Worm (Caenorhabditis elegans) whole organism, young adult: ENCODE results near the gene T10F2.2.

Source experiments
- B0261.1 ChIP-seq: sonication (generic microtip); optimal IDR thresholded peaks from 2 replicates; lab custom pipeline; 2016; ENCODE audit warnings: mild to moderate bottlenecking, missing genetic modification characterization, moderate library complexity, missing compliant biosample characterization
- F10E7.11 ChIP-seq: sonication (generic microtip); optimal IDR thresholded peaks from 2 replicates; lab custom pipeline; 2017; ENCODE audit warnings: mild to moderate bottlenecking, missing genetic modification characterization, moderate library complexity, missing compliant biosample characterization
- F52B5.7 ChIP-seq: sonication (generic microtip); optimal IDR thresholded peaks from 2 replicates; lab custom pipeline; 2016; ENCODE audit warnings: mild to moderate bottlenecking, missing genetic modification characterization, missing compliant biosample characterization
- K11D2.4 ChIP-seq: fragments of 200-800 bp; sonication (Bioruptor generic); IDR thresholded peaks from 2 replicates; pipeline ENCODE4 v1.3.6; 2022; ENCODE audit warnings: missing genetic modification reagents, missing genetic modification characterization, missing compliant biosample characterization
- T26A5.8 ChIP-seq: sonication (generic microtip); optimal IDR thresholded peaks from 2 replicates; lab custom pipeline; 2016; ENCODE audit warnings: missing genetic modification characterization, missing compliant biosample characterization
- Y53F4B.3 ChIP-seq: fragments of 200-800 bp; sonication (Bioruptor generic); IDR thresholded peaks from 2 replicates; pipeline ENCODE4 v1.3.6; 2022; ENCODE audit warnings: missing genetic modification reagents, missing genetic modification characterization, missing compliant biosample characterization
- ZK185.1 ChIP-seq: sonication (generic microtip); optimal IDR thresholded peaks from 2 replicates; lab custom pipeline; 2016; ENCODE audit warnings: mild to moderate bottlenecking, missing genetic modification characterization, missing compliant biosample characterization; ENCODE audit not compliant: poor library complexity, severe bottlenecking
- ama-1 ChIP-seq, 3 experiments: fragments of 150-350 bp in 1 of 3; sonication (generic microtip) in 2 of 3; optimal IDR thresholded peaks; 2 replicates each; lab custom pipeline; 2014 to 2018; ENCODE audit warnings: missing biosample characterization in 2 of 3, missing genetic modification characterization in 2 of 3, missing genetic modification reagents in 2 of 3
- aptf-2 ChIP-seq: fragments of 200-800 bp; sonication (Bioruptor generic); conservative IDR thresholded peaks from 2 replicates; pipeline ENCODE4 v1.3.6; 2022; ENCODE audit warnings: missing genetic modification reagents, missing genetic modification characterization, missing compliant biosample characterization
- aptf-3 ChIP-seq: fragments of 200-800 bp; sonication (Bioruptor generic); IDR thresholded peaks from 2 replicates; pipeline ENCODE4 v1.3.6; 2022; ENCODE audit warnings: missing genetic modification characterization, missing compliant biosample characterization
- atf-7 ChIP-seq: sonication (generic microtip); optimal IDR thresholded peaks from 2 replicates; lab custom pipeline; 2017; ENCODE audit warnings: mild to moderate bottlenecking, missing genetic modification characterization, missing compliant biosample characterization
- attf-6 ChIP-seq: fragments of 200-800 bp; sonication (Bioruptor generic); IDR thresholded peaks from 2 replicates; pipeline ENCODE4 v1.3.6; 2022; ENCODE audit warnings: missing genetic modification reagents, missing genetic modification characterization, missing compliant biosample characterization
- bed-2 ChIP-seq: fragments of 200-800 bp; sonication (Bioruptor generic); IDR thresholded peaks from 2 replicates; pipeline ENCODE4 v1.3.6; 2022; ENCODE audit warnings: missing genetic modification reagents, missing genetic modification characterization, missing compliant biosample characterization
- cebp-2 ChIP-seq: fragments of 200-800 bp; sonication (Bioruptor generic); IDR thresholded peaks from 2 replicates; pipeline ENCODE4 v1.3.6; 2022; ENCODE audit warnings: missing genetic modification characterization, missing compliant biosample characterization
- ceh-40 ChIP-seq: fragments of 200-800 bp; sonication (Bioruptor generic); IDR thresholded peaks from 2 replicates; pipeline ENCODE4 v1.3.6; 2022; ENCODE audit warnings: missing genetic modification characterization, missing compliant biosample characterization
- ceh-79 ChIP-seq: sonication (generic microtip); optimal IDR thresholded peaks from 2 replicates; lab custom pipeline; 2017; ENCODE audit warnings: mild to moderate bottlenecking, missing genetic modification characterization, missing compliant biosample characterization
- ceh-91 ChIP-seq: fragments of 200-800 bp; sonication (Bioruptor generic); IDR thresholded peaks from 2 replicates; pipeline ENCODE4 v1.3.6; 2022; ENCODE audit warnings: missing genetic modification reagents, missing genetic modification characterization, missing compliant biosample characterization
- dox-1 ChIP-seq: fragments of 200-800 bp; sonication (Bioruptor generic); IDR thresholded peaks from 2 replicates; pipeline ENCODE4 v1.3.6; 2022; ENCODE audit warnings: missing genetic modification reagents, missing genetic modification characterization, missing compliant biosample characterization
- dpff-1 ChIP-seq: sonication (generic microtip); optimal IDR thresholded peaks from 2 replicates; lab custom pipeline; 2017; ENCODE audit warnings: mild to moderate bottlenecking, missing genetic modification characterization, missing compliant biosample characterization
- efl-1 ChIP-seq: fragments of 150-350 bp; optimal IDR thresholded peaks from 2 replicates; lab custom pipeline; 2014; ENCODE audit warnings: missing biosample characterization, missing genetic modification reagents, missing genetic modification characterization
- ets-4 ChIP-seq: fragments of 200-800 bp; sonication (Bioruptor generic); optimal IDR thresholded peaks from 2 replicates; lab custom pipeline; 2018; ENCODE audit warnings: mild to moderate bottlenecking, missing genetic modification characterization, missing compliant biosample characterization
- gei-17 ChIP-seq: fragments of 200-800 bp; sonication (Bioruptor generic); optimal IDR thresholded peaks from 2 replicates; lab custom pipeline; 2018; ENCODE audit warnings: mild to moderate bottlenecking, missing genetic modification characterization, missing compliant biosample characterization
- hlh-12 ChIP-seq: sonication (generic microtip); optimal IDR thresholded peaks from 2 replicates; lab custom pipeline; 2016; ENCODE audit warnings: missing genetic modification characterization, missing compliant biosample characterization
- hmg-1.2 ChIP-seq: fragments of 200-800 bp; sonication (Bioruptor generic); IDR thresholded peaks from 2 replicates; pipeline ENCODE4 v1.3.6; 2022; ENCODE audit warnings: missing genetic modification reagents, missing genetic modification characterization, missing compliant biosample characterization
- let-607 ChIP-seq, 2 experiments: fragments of 200-800 bp in 1 of 2; sonication (Bioruptor generic) in 1 of 2; sonication (generic microtip) in 1 of 2; optimal IDR thresholded peaks; 2 replicates each; lab custom pipeline; 2016 to 2018; ENCODE audit warnings: mild to moderate bottlenecking in 2 of 2, missing compliant biosample characterization in 2 of 2, missing genetic modification characterization in 2 of 2, moderate library complexity in 2 of 2, missing genotype in 1 of 2
- lin-26 ChIP-seq: fragments of 200-800 bp; sonication (Bioruptor generic); IDR thresholded peaks from 2 replicates; pipeline ENCODE4 v1.3.6; 2022; ENCODE audit warnings: missing genetic modification reagents, missing genetic modification characterization, missing compliant biosample characterization
- lin-54 ChIP-seq: fragments of 200-800 bp; sonication (Bioruptor generic); optimal IDR thresholded peaks from 2 replicates; lab custom pipeline; 2018; ENCODE audit warnings: mild to moderate bottlenecking, missing genetic modification characterization, missing compliant biosample characterization
- lsy-27 ChIP-seq: sonication (generic microtip); optimal IDR thresholded peaks from 2 replicates; lab custom pipeline; 2017; ENCODE audit warnings: missing genetic modification characterization, mild to moderate bottlenecking, missing compliant biosample characterization, antibody characterized with exemption, missing genotype, borderline replicate concordance; ENCODE audit not compliant: insufficient read depth
- madf-10 ChIP-seq: sonication (generic microtip); optimal IDR thresholded peaks from 2 replicates; lab custom pipeline; 2016; ENCODE audit warnings: mild to moderate bottlenecking, missing genetic modification characterization, missing compliant biosample characterization
- mcd-1 ChIP-seq: fragments of 200-800 bp; sonication (Bioruptor generic); IDR thresholded peaks from 2 replicates; pipeline ENCODE4 v1.3.6; 2022; ENCODE audit warnings: missing genetic modification reagents, missing genetic modification characterization, missing compliant biosample characterization
- mes-4 ChIP-seq: sonication (generic microtip); optimal IDR thresholded peaks from 2 replicates; lab custom pipeline; 2016; ENCODE audit warnings: missing genotype, missing genetic modification characterization, missing compliant biosample characterization
- nhr-27 ChIP-seq: fragments of 200-800 bp; sonication (Bioruptor generic); optimal IDR thresholded peaks from 2 replicates; lab custom pipeline; 2018; ENCODE audit warnings: mild to moderate bottlenecking, missing genetic modification characterization, moderate library complexity, missing compliant biosample characterization
- rec-8 ChIP-seq, 2 experiments: sonication (generic microtip); optimal IDR thresholded peaks; 2 replicates each; lab custom pipeline; 2016; ENCODE audit warnings: mild to moderate bottlenecking in 2 of 2, missing genetic modification characterization in 2 of 2, missing genetic modification reagents in 2 of 2, missing genotype in 2 of 2, missing biosample characterization in 1 of 2, missing compliant biosample characterization in 1 of 2, moderate library complexity in 1 of 2
- sea-2 ChIP-seq: fragments of 200-800 bp; sonication (Bioruptor generic); IDR thresholded peaks from 2 replicates; pipeline ENCODE4 v1.3.6; 2022; ENCODE audit warnings: missing genetic modification characterization, missing compliant biosample characterization
- snpc-1.1 ChIP-seq: sonication (generic microtip); optimal IDR thresholded peaks from 2 replicates; lab custom pipeline; 2017; ENCODE audit warnings: missing genetic modification characterization, mild to moderate bottlenecking, missing compliant biosample characterization, antibody characterized with exemption, moderate library complexity, missing genotype, missing genetic modification reagents; ENCODE audit not compliant: insufficient read depth
- snpc-3.4 ChIP-seq: sonication (generic microtip); optimal IDR thresholded peaks from 2 replicates; lab custom pipeline; 2017; ENCODE audit warnings: missing genetic modification characterization, mild to moderate bottlenecking, missing compliant biosample characterization, antibody characterized with exemption, moderate library complexity, missing genotype, missing genetic modification reagents
- zim-3 ChIP-seq: sonication (generic microtip); optimal IDR thresholded peaks from 2 replicates; lab custom pipeline; 2017; ENCODE audit warnings: mild to moderate bottlenecking, missing genetic modification characterization, moderate library complexity, missing compliant biosample characterization
- ztf-26 ChIP-seq: sonication (generic microtip); optimal IDR thresholded peaks from 2 replicates; lab custom pipeline; 2017; ENCODE audit warnings: missing genetic modification characterization, missing compliant biosample characterization
- ztf-3 ChIP-seq: fragments of 200-800 bp; sonication (Bioruptor generic); optimal IDR thresholded peaks from 2 replicates; lab custom pipeline; 2018; ENCODE audit warnings: mild to moderate bottlenecking, missing genetic modification characterization, missing compliant biosample characterization
- ztf-6 ChIP-seq: fragments of 200-800 bp; sonication (Bioruptor generic); IDR thresholded peaks from 2 replicates; pipeline ENCODE4 v1.3.6; 2022; ENCODE audit warnings: missing genetic modification reagents, missing genetic modification characterization, missing compliant biosample characterization

T10F2.2 gene

ce11 chrIII:5196298-5197045, 31.4 kb upstream of the T10F2.2 start (continued):
- TF ChIP-seq ztf-3 (GFP tag; lab: Kevin White, UChicago): no peak
- TF ChIP-seq ets-4 (GFP tag; lab: Kevin White, UChicago): no peak
- TF ChIP-seq B0261.1 (tag; lab: Kevin White, UChicago): no peak
- no peak for TF ChIP-seq ama-1 (optimal IDR thresholded peaks at IDR 0.05; lab: Kevin White, UChicago)
- TF ChIP-seq ama-1 (GFP tag; optimal IDR thresholded peaks at IDR 0.05; lab: Kevin White, UChicago): peak in 1 of 2 experiments; percentile 4
- no peak for TF ChIP-seq ztf-26 (tag; lab: Kevin White, UChicago)

ce11 chrIII:5195690-5196089, 30.6 kb upstream of the T10F2.2 start, which contains the start of gene moc-6:
TSS of gene moc-6 (plus strand) at chrIII:5195990.
- TF ChIP-seq ceh-91 (GFP tag; lab: Robert Waterston, UW): no peak
- no peak for TF ChIP-seq Y53F4B.3 (GFP tag; lab: Robert Waterston, UW)
- no peak for TF ChIP-seq lsy-27 (tag; lab: Kevin White, UChicago)
- TF ChIP-seq madf-10 (tag; lab: Kevin White, UChicago): no peak
- no peak for TF ChIP-seq bed-2
- no peak for TF ChIP-seq F10E7.11 (tag; lab: Kevin White, UChicago)
- TF ChIP-seq dox-1 (GFP tag; lab: Robert Waterston, UW): no peak
- no peak for TF ChIP-seq cebp-2 (GFP tag; lab: Robert Waterston, UW)
- TF ChIP-seq rec-8 (tag; optimal IDR thresholded peaks at IDR 0.05; lab: Kevin White, UChicago): no peak
- no peak for TF ChIP-seq K11D2.4 (GFP tag; lab: Robert Waterston, UW)
- TF ChIP-seq atf-7 (tag; lab: Kevin White, UChicago): no peak
- TF ChIP-seq let-607 (tag; optimal IDR thresholded peaks at IDR 0.05; lab: Kevin White, UChicago): no peak
- no peak for TF ChIP-seq gei-17 (GFP tag; lab: Kevin White, UChicago)
- no peak for TF ChIP-seq aptf-3 (GFP tag; lab: Robert Waterston, UW)
- no peak for TF ChIP-seq zim-3 (tag; lab: Kevin White, UChicago)
- TF ChIP-seq lin-26: no peak

ce11 chrIII:5193266-5193665, 28.2 kb upstream of the T10F2.2 start:
- TF ChIP-seq hmg-1.2 (GFP tag; lab: Robert Waterston, UW) (peak; percentile 20; the same call in 1 of the 2 replicates), aptf-2 (GFP tag; lab: Robert Waterston, UW) (no peak)
- TF ChIP-seq, all 124 proteins: peak for 1

- peak; percentile 37 for TF ChIP-seq lin-54 (GFP tag; lab: Kevin White, UChicago)
- TF ChIP-seq attf-6: no peak
- TF ChIP-seq lsy-27 (tag; lab: Kevin White, UChicago): no peak
- TF ChIP-seq nhr-27: no peak
- no peak for TF ChIP-seq hlh-12 (tag; lab: Kevin White, UChicago)
- TF ChIP-seq ceh-40: no peak
- TF ChIP-seq ztf-6: no peak
- TF ChIP-seq mes-4: no peak
- TF ChIP-seq snpc-1.1 (tag; lab: Kevin White, UChicago): no peak
- no peak for TF ChIP-seq ceh-91 (GFP tag; lab: Robert Waterston, UW)
- no peak for TF ChIP-seq dpff-1 (tag; lab: Kevin White, UChicago)
- no peak for TF ChIP-seq Y53F4B.3 (GFP tag; lab: Robert Waterston, UW)
- TF ChIP-seq ama-1 (optimal IDR thresholded peaks at IDR 0.05; lab: Kevin White, UChicago): no peak
- no peak for TF ChIP-seq ama-1 (GFP tag; optimal IDR thresholded peaks at IDR 0.05; lab: Kevin White, UChicago)
- TF ChIP-seq ZK185.1: no peak
- no peak for TF ChIP-seq snpc-3.4 (tag; lab: Kevin White, UChicago)
- TF ChIP-seq ztf-3 (GFP tag; lab: Kevin White, UChicago): no peak
- TF ChIP-seq T26A5.8: no peak
- TF ChIP-seq efl-1 (GFP tag; lab: Kevin White, UChicago): peak; percentile 60
- no peak for TF ChIP-seq rec-8 (tag; optimal IDR thresholded peaks at IDR 0.05; lab: Kevin White, UChicago)
- no peak for TF ChIP-seq sea-2 (GFP tag; lab: Robert Waterston, UW)
- TF ChIP-seq F52B5.7 (tag; lab: Kevin White, UChicago): no peak
- TF ChIP-seq ceh-79 (tag; lab: Kevin White, UChicago): no peak
- peak; percentile 50; the same call in 1 of the 2 replicates for TF ChIP-seq mcd-1 (GFP tag; lab: Robert Waterston, UW)
Observed at ce11 chrIII:5190671-5191174, 25.6 kb upstream of the T10F2.2 start, which contains the start of gene hira-1. TSS of gene hira-1 (plus strand) at chrIII:5191124.
